Fruit fly (Drosophila melanogaster) whole organism, embryonic: ENCODE data around the gene CG14721.

ENCODE experiments used
- CG1024 ChIP-seq: fragments of 200-800 bp; sonication (Bioruptor generic); IDR thresholded peaks from 2 replicates; pipeline ENCODE4 v1.3.6; 2022; ENCODE audit warnings: missing biosample characterization, missing genetic modification characterization
- CG12071 ChIP-seq: fragments of 200-800 bp; sonication (Bioruptor generic); optimal IDR thresholded peaks from 3 replicates; lab custom pipeline; 2018; ENCODE audit warnings: missing biosample characterization, mild to moderate bottlenecking, missing genetic modification characterization
- CG13287 ChIP-seq: fragments of 200-800 bp; sonication (Bioruptor generic); IDR thresholded peaks from 2 replicates; pipeline ENCODE4 v1.3.6; 2022; ENCODE audit warnings: missing biosample characterization, missing genetic modification characterization; ENCODE audit not compliant: partially characterized antibody
- CG14441 ChIP-seq: fragments of 200-800 bp; sonication (Bioruptor generic); IDR thresholded peaks from 2 replicates; pipeline ENCODE4 v1.3.6; 2022; ENCODE audit warnings: missing biosample characterization, missing genetic modification characterization
- CG15601 ChIP-seq: fragments of 200-800 bp; sonication (Bioruptor generic); optimal IDR thresholded peaks from 3 replicates; lab custom pipeline; 2019; ENCODE audit warnings: missing biosample characterization, mild to moderate bottlenecking, missing genetic modification characterization, moderate library complexity
- CG17359 ChIP-seq: fragments of 200-800 bp; sonication (Bioruptor generic); optimal IDR thresholded peaks from 3 replicates; lab custom pipeline; 2018; ENCODE audit warnings: missing biosample characterization, mild to moderate bottlenecking, missing genetic modification characterization, moderate library complexity
- CG17802 ChIP-seq: fragments of 200-800 bp; sonication (Bioruptor generic); optimal IDR thresholded peaks from 2 replicates; lab custom pipeline; 2018; ENCODE audit warnings: missing biosample characterization, mild to moderate bottlenecking, missing genetic modification characterization, moderate library complexity
- CG1832 ChIP-seq: fragments of 200-800 bp; sonication (Bioruptor generic); optimal IDR thresholded peaks from 2 replicates; lab custom pipeline; 2017; ENCODE audit warnings: missing biosample characterization, mild to moderate bottlenecking, missing genetic modification characterization, inconsistent platforms
- CG2129 ChIP-seq: fragments of 200-800 bp; sonication (Bioruptor generic); IDR thresholded peaks from 2 replicates; pipeline ENCODE4 v1.3.6; 2022; ENCODE audit warnings: missing biosample characterization, missing genetic modification characterization; ENCODE audit not compliant: partially characterized antibody
- CG31441 ChIP-seq: fragments of 200-800 bp; sonication (Bioruptor generic); IDR thresholded peaks from 2 replicates; pipeline ENCODE4 v1.3.6; 2022; ENCODE audit warnings: missing biosample characterization, missing genetic modification characterization
- CG3407 ChIP-seq: fragments of 200-800 bp; sonication (Bioruptor generic); optimal IDR thresholded peaks from 2 replicates; lab custom pipeline; 2018; ENCODE audit warnings: missing biosample characterization, mild to moderate bottlenecking, missing genetic modification characterization
- CG4854 ChIP-seq: fragments of 200-800 bp; sonication (Bioruptor generic); optimal IDR thresholded peaks from 2 replicates; lab custom pipeline; 2016; ENCODE audit warnings: missing biosample characterization, missing genetic modification characterization, inconsistent platforms
- CG6689 ChIP-seq: fragments of 200-800 bp; sonication (Bioruptor generic); IDR thresholded peaks from 2 replicates; pipeline ENCODE4 v1.3.6; 2022; ENCODE audit warnings: missing biosample characterization, missing genetic modification characterization
- CG9797 ChIP-seq: fragments of 200-800 bp; sonication (Bioruptor generic); optimal IDR thresholded peaks from 3 replicates; lab custom pipeline; 2018; ENCODE audit warnings: missing biosample characterization, mild to moderate bottlenecking, missing genetic modification characterization
- D19B ChIP-seq: fragments of 200-800 bp; sonication (Bioruptor generic); optimal IDR thresholded peaks from 2 replicates; lab custom pipeline; 2017; ENCODE audit warnings: missing biosample characterization, mild to moderate bottlenecking, missing genetic modification characterization
- Dad ChIP-seq: fragments of 200-800 bp; sonication (Bioruptor generic); optimal IDR thresholded peaks from 3 replicates; lab custom pipeline; 2016; ENCODE audit warnings: missing biosample characterization, missing genetic modification characterization
- E2f1 ChIP-seq: fragments of 200-800 bp; sonication (Bioruptor generic); IDR thresholded peaks from 2 replicates; pipeline ENCODE4 v1.3.6; 2022; ENCODE audit warnings: missing biosample characterization, missing genetic modification characterization
- Eip74EF ChIP-seq, 2 experiments: fragments of 200-800 bp in 1 of 2; fragments of >200 bp in 1 of 2; sonication (Bioruptor generic) in 1 of 2; optimal IDR thresholded peaks; 2 replicates each; lab custom pipeline; 2017 to 2019; ENCODE audit warnings: missing biosample characterization in 2 of 2, missing genetic modification characterization in 2 of 2, mild to moderate bottlenecking in 1 of 2, moderate library complexity in 1 of 2
- Fer3 ChIP-seq: fragments of 200-800 bp; sonication (Bioruptor generic); optimal IDR thresholded peaks from 2 replicates; lab custom pipeline; 2018; ENCODE audit warnings: missing biosample characterization, mild to moderate bottlenecking, missing genetic modification characterization, moderate library complexity
- H2.0 ChIP-seq: fragments of 200-800 bp; sonication (Bioruptor generic); IDR thresholded peaks from 2 replicates; pipeline ENCODE4 v1.3.6; 2022; ENCODE audit warnings: missing biosample characterization, missing genetic modification characterization
- HLH3B ChIP-seq: fragments of 200-800 bp; sonication (Bioruptor generic); IDR thresholded peaks from 2 replicates; pipeline ENCODE4 v1.3.6; 2022; ENCODE audit warnings: missing biosample characterization, missing genetic modification characterization
- Hey ChIP-seq: fragments of 200-800 bp; sonication (Bioruptor generic); optimal IDR thresholded peaks from 3 replicates; lab custom pipeline; 2018; ENCODE audit warnings: missing biosample characterization, mild to moderate bottlenecking, missing genetic modification characterization
- Hr3 ChIP-seq: fragments of 200-800 bp; sonication (Bioruptor generic); optimal IDR thresholded peaks from 3 replicates; lab custom pipeline; 2016; ENCODE audit warnings: missing biosample characterization, missing genetic modification characterization
- MESR4 ChIP-seq: fragments of 200-800 bp; sonication (Bioruptor generic); optimal IDR thresholded peaks from 2 replicates; lab custom pipeline; 2018; ENCODE audit warnings: missing biosample characterization, mild to moderate bottlenecking, missing genetic modification characterization, moderate library complexity
- NC2β ChIP-seq: fragments of 200-800 bp; sonication (Bioruptor generic); optimal IDR thresholded peaks from 2 replicates; lab custom pipeline; 2016; ENCODE audit warnings: missing biosample characterization, missing genetic modification characterization
- PHDP ChIP-seq: fragments of 200-800 bp; sonication (Bioruptor generic); optimal IDR thresholded peaks from 3 replicates; lab custom pipeline; 2018; ENCODE audit warnings: missing biosample characterization, mild to moderate bottlenecking, missing genetic modification characterization, moderate library complexity
- Poxn ChIP-seq: fragments of 200-800 bp; sonication (Bioruptor generic); IDR thresholded peaks from 2 replicates; pipeline ENCODE4 v1.3.6; 2022; ENCODE audit warnings: missing biosample characterization, missing genetic modification characterization
- Rx ChIP-seq: fragments of 200-800 bp; sonication (Bioruptor generic); IDR thresholded peaks from 2 replicates; pipeline ENCODE4 v1.3.6; 2022; ENCODE audit warnings: missing biosample characterization, missing genetic modification characterization
- Sry-β ChIP-seq: fragments of 200-800 bp; sonication (Bioruptor generic); optimal IDR thresholded peaks from 2 replicates; lab custom pipeline; 2018; ENCODE audit warnings: missing biosample characterization, mild to moderate bottlenecking, missing genetic modification characterization, moderate library complexity
- btn ChIP-seq: fragments of 200-800 bp; sonication (Bioruptor generic); optimal IDR thresholded peaks from 2 replicates; lab custom pipeline; 2016; ENCODE audit warnings: missing biosample characterization, missing genetic modification characterization
- cato ChIP-seq: fragments of 200-800 bp; sonication (Bioruptor generic); optimal IDR thresholded peaks from 2 replicates; lab custom pipeline; 2016; ENCODE audit warnings: missing biosample characterization, missing genetic modification characterization, borderline replicate concordance
- caup ChIP-seq: fragments of 200-800 bp; sonication (Bioruptor generic); optimal IDR thresholded peaks from 3 replicates; lab custom pipeline; 2017; ENCODE audit warnings: missing biosample characterization, mild to moderate bottlenecking, missing genetic modification characterization, moderate library complexity; ENCODE audit not compliant: severe bottlenecking
- da ChIP-seq: fragments of 200-800 bp; sonication (Bioruptor generic); optimal IDR thresholded peaks from 2 replicates; lab custom pipeline; 2016; ENCODE audit warnings: missing biosample characterization, missing genetic modification characterization
- dysf ChIP-seq: fragments of 200-800 bp; sonication (Bioruptor generic); IDR thresholded peaks from 3 replicates; pipeline ENCODE4 v1.3.6; 2022; ENCODE audit warnings: missing biosample characterization, missing genetic modification characterization
- gem ChIP-seq: fragments of 200-800 bp; sonication (Bioruptor generic); optimal IDR thresholded peaks from 2 replicates; lab custom pipeline; 2019; ENCODE audit warnings: missing biosample characterization, mild to moderate bottlenecking, missing genetic modification characterization, moderate library complexity
- grn ChIP-seq: fragments of 200-800 bp; sonication (Bioruptor generic); optimal IDR thresholded peaks from 3 replicates; lab custom pipeline; 2017; ENCODE audit warnings: missing biosample characterization, missing genetic modification characterization
- hth ChIP-seq: fragments of >200 bp; optimal IDR thresholded peaks from 2 replicates; lab custom pipeline; 2017; ENCODE audit warnings: inconsistent platforms
- ken ChIP-seq: fragments of 200-800 bp; sonication (Bioruptor generic); IDR thresholded peaks from 3 replicates; pipeline ENCODE4 v1.3.6; 2022; ENCODE audit warnings: missing biosample characterization, missing genetic modification characterization
- kni ChIP-seq: fragments of 200-800 bp; sonication (Bioruptor generic); optimal IDR thresholded peaks from 3 replicates; lab custom pipeline; 2017; ENCODE audit warnings: mild to moderate bottlenecking, missing biosample characterization, missing genetic modification reagents, missing genetic modification characterization
- lbe ChIP-seq: fragments of 200-800 bp; sonication (Bioruptor generic); optimal IDR thresholded peaks from 2 replicates; lab custom pipeline; 2016; ENCODE audit warnings: missing biosample characterization, mild to moderate bottlenecking, missing genetic modification characterization
- mld ChIP-seq: fragments of 200-800 bp; sonication (Bioruptor generic); IDR thresholded peaks from 3 replicates; pipeline ENCODE4 v1.3.6; 2022; ENCODE audit warnings: missing biosample characterization, missing genetic modification characterization; ENCODE audit not compliant: partially characterized antibody
- row ChIP-seq: fragments of 200-800 bp; sonication (Bioruptor generic); IDR thresholded peaks from 3 replicates; pipeline ENCODE4 v1.3.6; 2022; ENCODE audit warnings: missing biosample characterization, missing genetic modification characterization
- sc ChIP-seq, 3 experiments: fragments of >200 bp in 2 of 3; fragments of 200-800 bp in 1 of 3; sonication (Bioruptor generic) in 1 of 3; optimal IDR thresholded peaks; 2 replicates in 2 of 3; 3 replicates in 1 of 3; lab custom pipeline; 2017; ENCODE audit warnings: mild to moderate bottlenecking in 1 of 3, missing biosample characterization in 1 of 3, missing genetic modification characterization in 1 of 3, missing genetic modification reagents in 1 of 3
- schlank ChIP-seq: fragments of 200-800 bp; sonication (Bioruptor generic); optimal IDR thresholded peaks from 2 replicates; lab custom pipeline; 2018; ENCODE audit warnings: missing biosample characterization, mild to moderate bottlenecking, missing genetic modification characterization
- slp2 ChIP-seq: fragments of 200-800 bp; sonication (Bioruptor generic); optimal IDR thresholded peaks from 2 replicates; lab custom pipeline; 2016; ENCODE audit warnings: missing biosample characterization, missing genetic modification characterization
- tio ChIP-seq: fragments of 200-800 bp; sonication (Bioruptor generic); optimal IDR thresholded peaks from 2 replicates; lab custom pipeline; 2017; ENCODE audit warnings: missing biosample characterization, missing genetic modification characterization, inconsistent platforms
- toy ChIP-seq: fragments of 200-800 bp; sonication (Bioruptor generic); IDR thresholded peaks from 2 replicates; pipeline ENCODE4 v1.3.6; 2022; ENCODE audit warnings: missing biosample characterization, missing genetic modification characterization
- twi ChIP-seq: fragments of 200-800 bp; optimal IDR thresholded peaks from 2 replicates; lab custom pipeline; 2019; ENCODE audit warnings: missing biosample characterization, mild to moderate bottlenecking, missing genetic modification characterization, moderate library complexity
- vvl ChIP-seq: fragments of 200-800 bp; sonication (Bioruptor generic); IDR thresholded peaks from 2 replicates; pipeline ENCODE4 v1.3.6; 2022; ENCODE audit warnings: missing biosample characterization, missing genetic modification characterization

CG14721 gene

DNA sequence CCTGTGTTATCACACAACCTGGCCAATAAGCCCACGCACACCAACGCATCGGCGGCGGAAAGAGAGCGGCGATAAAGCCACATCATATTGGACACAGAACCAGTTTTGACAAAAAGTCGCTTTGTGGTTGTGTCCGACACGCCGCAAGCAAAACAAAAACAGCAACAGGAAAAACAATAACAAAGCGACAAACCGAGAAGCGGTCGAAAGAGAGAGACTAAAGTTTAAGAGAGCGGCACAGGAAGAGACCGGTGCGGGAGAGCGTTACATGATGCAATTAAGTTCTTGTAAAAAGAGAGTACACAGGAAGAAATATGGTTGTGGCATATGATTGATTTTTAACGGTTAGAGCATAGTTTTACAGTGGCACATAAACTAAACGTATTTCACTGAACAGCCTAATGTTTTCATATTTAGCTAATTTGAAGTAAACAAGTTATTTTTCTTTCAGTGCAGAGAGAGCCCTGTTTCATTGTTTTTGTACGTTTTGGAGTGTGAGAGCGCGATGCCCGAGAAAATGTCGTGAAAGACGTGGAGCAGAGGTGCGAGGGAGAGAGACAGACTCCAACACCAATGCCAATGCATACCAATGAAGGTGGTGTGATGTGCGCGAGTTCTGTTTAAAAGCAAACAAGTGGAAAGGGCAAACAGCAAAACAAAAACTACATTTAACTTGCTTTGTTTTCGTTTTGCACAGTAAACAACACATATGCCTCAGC is 25.6 kb downstream of the CG14721 start (continued):
- no peak for TF ChIP-seq mld (GFP tag; lab: Robert Waterston, UW)
- peak; percentile 100 for TF ChIP-seq CG17359
- TF ChIP-seq HLH3B (GFP tag; lab: Robert Waterston, UW), result no peak
- TF ChIP-seq grn (GFP tag; lab: Kevin White, UChicago), result peak; percentile 97
- TF ChIP-seq Poxn (GFP tag; lab: Robert Waterston, UW), result no peak
- no peak for TF ChIP-seq Rx (GFP tag; lab: Robert Waterston, UW)
- TF ChIP-seq cato (GFP tag; lab: Kevin White, UChicago), result peak; percentile 100
- TF ChIP-seq CG31441 (GFP tag; lab: Robert Waterston, UW), result no peak
- TF ChIP-seq vvl (GFP tag; lab: Robert Waterston, UW), result no peak
- peak; percentile 78 for TF ChIP-seq CG9797
- no peak for TF ChIP-seq CG1024
- no peak for TF ChIP-seq ken (GFP tag; lab: Robert Waterston, UW)
- TF ChIP-seq gem, result peak; percentile 100
- peak; percentile 100 for TF ChIP-seq btn
- TF ChIP-seq Hr3 (GFP tag; lab: Kevin White, UChicago), result peak; percentile 100
- TF ChIP-seq Eip74EF (GFP tag; optimal IDR thresholded peaks at IDR 0.05; lab: Kevin White, UChicago), result peak; percentile 47 to 99
- peak; percentile 100 for TF ChIP-seq caup (GFP tag; lab: Kevin White, UChicago)
- peak; percentile 99 for TF ChIP-seq lbe (GFP tag; lab: Kevin White, UChicago)
- peak; percentile 99 for TF ChIP-seq twi (tag; lab: Kevin White, UChicago)
- TF ChIP-seq CG13287, result no peak
- peak; percentile 99 for TF ChIP-seq CG3407 (GFP tag; lab: Kevin White, UChicago)
- TF ChIP-seq Fer3 (tag; lab: Kevin White, UChicago), result peak; percentile 100
- TF ChIP-seq CG1832 (GFP tag; lab: Kevin White, UChicago), result peak; percentile 71
- no peak for TF ChIP-seq H2.0 (GFP tag; lab: Robert Waterston, UW)
- TF ChIP-seq da (GFP tag; lab: Kevin White, UChicago), result peak; percentile 100
- peak; percentile 100 for TF ChIP-seq CG4854
- TF ChIP-seq kni (GFP tag; lab: Kevin White, UChicago), result peak; percentile 99
- peak; percentile 99 for TF ChIP-seq CG15601
- TF ChIP-seq CG17802 (tag; lab: Kevin White, UChicago), result peak; percentile 95
- no peak for TF ChIP-seq E2f1 (GFP tag; lab: Robert Waterston, UW)
- TF ChIP-seq hth (lab: Kevin White, UChicago), result no peak
- TF ChIP-seq PHDP (tag; lab: Kevin White, UChicago), result peak; percentile 100
- no peak for TF ChIP-seq row (GFP tag; lab: Robert Waterston, UW)
- peak; percentile 100 for TF ChIP-seq Dad
- TF ChIP-seq dysf (GFP tag; lab: Robert Waterston, UW), result no peak
- peak; percentile 100 for TF ChIP-seq NC2β (GFP tag; lab: Kevin White, UChicago)
- peak; percentile 81 for TF ChIP-seq Sry-β (GFP tag; lab: Kevin White, UChicago)
- no peak for TF ChIP-seq CG6689 (GFP tag; lab: Robert Waterston, UW)
- no peak for TF ChIP-seq CG2129 (GFP tag; lab: Robert Waterston, UW)
- TF ChIP-seq CG12071 (GFP tag; lab: Kevin White, UChicago), result peak; percentile 100
- no peak for TF ChIP-seq toy (GFP tag; lab: Robert Waterston, UW)
- peak; percentile 100 for TF ChIP-seq slp2 (GFP tag; lab: Kevin White, UChicago)
- peak; percentile 100 for TF ChIP-seq schlank (tag; lab: Kevin White, UChicago)
- no peak for TF ChIP-seq CG14441 (GFP tag; lab: Robert Waterston, UW)
- TF ChIP-seq MESR4 (GFP tag; lab: Kevin White, UChicago), result peak; percentile 97
- peak; percentile 99 for TF ChIP-seq Hey (tag; lab: Kevin White, UChicago)
- peak; percentile 98 for TF ChIP-seq D19B (GFP tag; lab: Kevin White, UChicago)
- TF ChIP-seq tio, result peak; percentile 100
- no peak for TF ChIP-seq sc (optimal IDR thresholded peaks at IDR 0.05; lab: Kevin White, UChicago)
- peak; percentile 100 for TF ChIP-seq sc (GFP tag; optimal IDR thresholded peaks at IDR 0.05; lab: Kevin White, UChicago)
